Fruit fly (Drosophila melanogaster) whole organism, embryonic: Measurements from ENCODE around the gene CG1161.

Experiments
- Abd-B ChIP-seq: fragments of 200-800 bp; sonication (Bioruptor generic); optimal IDR thresholded peaks from 2 replicates; lab custom pipeline; 2018; ENCODE audit warnings: missing biosample characterization, mild to moderate bottlenecking, missing genetic modification characterization, moderate library complexity
- B-H2 ChIP-seq: fragments of 200-800 bp; sonication (Bioruptor generic); optimal IDR thresholded peaks from 2 replicates; lab custom pipeline; 2018; ENCODE audit warnings: missing biosample characterization, mild to moderate bottlenecking, missing genetic modification characterization
- Bgb ChIP-seq: fragments of 200-800 bp; sonication (Bioruptor generic); IDR thresholded peaks from 2 replicates; pipeline ENCODE4 v1.3.6; 2022; ENCODE audit warnings: missing biosample characterization, missing genetic modification characterization; ENCODE audit not compliant: partially characterized antibody
- CG10209 ChIP-seq: fragments of 200-800 bp; sonication (Bioruptor generic); optimal IDR thresholded peaks from 3 replicates; lab custom pipeline; 2017; ENCODE audit warnings: missing biosample characterization, mild to moderate bottlenecking, missing genetic modification characterization, missing genetic modification reagents
- CG10321 ChIP-seq: fragments of 200-800 bp; sonication (Bioruptor generic); IDR thresholded peaks from 2 replicates; pipeline ENCODE4 v1.3.6; 2022; ENCODE audit warnings: missing biosample characterization, missing genetic modification characterization
- CG10565 ChIP-seq: fragments of 200-800 bp; sonication (Bioruptor generic); optimal IDR thresholded peaks from 3 replicates; lab custom pipeline; 2016; ENCODE audit warnings: missing biosample characterization, mild to moderate bottlenecking, missing genetic modification characterization
- CG12299 ChIP-seq: fragments of 200-800 bp; sonication (Bioruptor generic); optimal IDR thresholded peaks from 2 replicates; lab custom pipeline; 2018; ENCODE audit warnings: missing biosample characterization, mild to moderate bottlenecking, missing genetic modification characterization
- CG12769 ChIP-seq: fragments of 200-800 bp; sonication (Bioruptor generic); optimal IDR thresholded peaks from 2 replicates; lab custom pipeline; 2019; ENCODE audit warnings: missing biosample characterization, mild to moderate bottlenecking, missing genetic modification characterization, moderate library complexity
- CG14965 ChIP-seq: fragments of 200-800 bp; sonication (Bioruptor generic); optimal IDR thresholded peaks from 2 replicates; lab custom pipeline; 2016; ENCODE audit warnings: missing biosample characterization, missing genetic modification characterization, borderline replicate concordance
- CG17328 ChIP-seq: fragments of 200-800 bp; sonication (Bioruptor generic); IDR thresholded peaks from 2 replicates; pipeline ENCODE4 v1.3.6; 2022; ENCODE audit warnings: missing biosample characterization, missing genetic modification characterization
- CG18599 ChIP-seq: fragments of 200-800 bp; sonication (Bioruptor generic); optimal IDR thresholded peaks from 3 replicates; lab custom pipeline; 2017; ENCODE audit warnings: missing biosample characterization, missing genetic modification characterization, mild to moderate bottlenecking, moderate library complexity, missing genetic modification reagents
- CG2120 ChIP-seq: fragments of 200-800 bp; sonication (Bioruptor generic); optimal IDR thresholded peaks from 3 replicates; lab custom pipeline; 2016; ENCODE audit warnings: missing biosample characterization, missing genetic modification characterization
- CG43689 ChIP-seq: fragments of 200-800 bp; sonication (Bioruptor generic); IDR thresholded peaks from 2 replicates; pipeline ENCODE4 v1.3.6; 2022; ENCODE audit warnings: missing biosample characterization, missing genetic modification characterization
- CG4707 ChIP-seq: fragments of 200-800 bp; sonication (Bioruptor generic); optimal IDR thresholded peaks from 2 replicates; lab custom pipeline; 2018; ENCODE audit warnings: missing biosample characterization, mild to moderate bottlenecking, missing genetic modification characterization, moderate library complexity
- CG6654 ChIP-seq: fragments of 200-800 bp; sonication (Bioruptor generic); optimal IDR thresholded peaks from 2 replicates; lab custom pipeline; 2017; ENCODE audit warnings: missing biosample characterization, mild to moderate bottlenecking, missing genetic modification characterization
- CG7556 ChIP-seq: fragments of 200-800 bp; sonication (Bioruptor generic); optimal IDR thresholded peaks from 2 replicates; lab custom pipeline; 2017; ENCODE audit warnings: missing biosample characterization, mild to moderate bottlenecking, missing genetic modification characterization
- CG7963 ChIP-seq: fragments of 200-800 bp; sonication (Bioruptor generic); IDR thresholded peaks from 3 replicates; pipeline ENCODE4 v1.3.6; 2022; ENCODE audit warnings: missing biosample characterization, missing genetic modification characterization; ENCODE audit not compliant: partially characterized antibody
- CG8290 ChIP-seq, 3 experiments: fragments of 200-800 bp; sonication (Bioruptor generic); optimal IDR thresholded peaks; 2 replicates each; lab custom pipeline; 2016 to 2019; ENCODE audit warnings: missing biosample characterization in 3 of 3, missing genetic modification characterization in 3 of 3, mild to moderate bottlenecking in 2 of 3, moderate library complexity in 1 of 3
- CG8924 ChIP-seq: fragments of 200-800 bp; optimal IDR thresholded peaks from 3 replicates; lab custom pipeline; 2019; ENCODE audit warnings: missing biosample characterization, mild to moderate bottlenecking, missing genetic modification characterization, moderate library complexity
- CG9727 ChIP-seq: fragments of 200-800 bp; sonication (Bioruptor generic); optimal IDR thresholded peaks from 3 replicates; lab custom pipeline; 2017; ENCODE audit warnings: missing biosample characterization, mild to moderate bottlenecking, missing genetic modification characterization
- Dp ChIP-seq: fragments of 200-800 bp; sonication (Bioruptor generic); optimal IDR thresholded peaks from 2 replicates; lab custom pipeline; 2018; ENCODE audit warnings: missing biosample characterization, mild to moderate bottlenecking, missing genetic modification characterization, moderate library complexity
- HLH4C ChIP-seq: fragments of 200-800 bp; sonication (Bioruptor generic); IDR thresholded peaks from 3 replicates; pipeline ENCODE4 v1.3.6; 2022; ENCODE audit warnings: missing biosample characterization, missing genetic modification characterization; ENCODE audit not compliant: partially characterized antibody
- Hr3 ChIP-seq: fragments of 200-800 bp; sonication (Bioruptor generic); optimal IDR thresholded peaks from 3 replicates; lab custom pipeline; 2016; ENCODE audit warnings: missing biosample characterization, missing genetic modification characterization
- NFAT ChIP-seq: fragments of 200-800 bp; sonication (Bioruptor generic); IDR thresholded peaks from 2 replicates; pipeline ENCODE4 v1.3.6; 2022; ENCODE audit warnings: missing biosample characterization, missing genetic modification characterization
- Nf-YB ChIP-seq: fragments of 200-800 bp; sonication (Bioruptor generic); optimal IDR thresholded peaks from 3 replicates; lab custom pipeline; 2019; ENCODE audit warnings: missing biosample characterization, mild to moderate bottlenecking, missing genetic modification characterization, moderate library complexity
- Pdp1 ChIP-seq, 2 experiments: fragments of 200-800 bp; sonication (Bioruptor generic); optimal IDR thresholded peaks; 3 replicates each; lab custom pipeline; 2016; ENCODE audit warnings: missing biosample characterization in 2 of 2, missing genetic modification characterization in 2 of 2, mild to moderate bottlenecking in 1 of 2, moderate library complexity in 1 of 2
- Ravus ChIP-seq: fragments of 200-800 bp; sonication (Bioruptor generic); IDR thresholded peaks from 2 replicates; pipeline ENCODE4 v1.3.6; 2022; ENCODE audit warnings: missing biosample characterization, missing genetic modification characterization
- Sry-β ChIP-seq: fragments of 200-800 bp; sonication (Bioruptor generic); optimal IDR thresholded peaks from 2 replicates; lab custom pipeline; 2018; ENCODE audit warnings: missing biosample characterization, mild to moderate bottlenecking, missing genetic modification characterization, moderate library complexity
- ash1 ChIP-seq: fragments of 200-800 bp; sonication (Bioruptor generic); optimal IDR thresholded peaks from 2 replicates; lab custom pipeline; 2018; ENCODE audit warnings: missing biosample characterization, mild to moderate bottlenecking, missing genetic modification characterization
- az2 ChIP-seq: fragments of 200-800 bp; sonication (Bioruptor generic); optimal IDR thresholded peaks from 3 replicates; lab custom pipeline; 2016; ENCODE audit warnings: missing biosample characterization, missing genetic modification characterization
- bcd ChIP-seq: fragments of 200-800 bp; sonication (Bioruptor generic); optimal IDR thresholded peaks from 2 replicates; lab custom pipeline; 2017; ENCODE audit warnings: missing biosample characterization, mild to moderate bottlenecking, missing genetic modification characterization
- bigmax ChIP-seq: fragments of 200-800 bp; sonication (Bioruptor generic); optimal IDR thresholded peaks from 2 replicates; lab custom pipeline; 2018; ENCODE audit warnings: missing biosample characterization, mild to moderate bottlenecking, missing genetic modification characterization
- cas ChIP-seq: fragments of 200-800 bp; sonication (Bioruptor generic); IDR thresholded peaks from 2 replicates; pipeline ENCODE4 v1.3.6; 2022; ENCODE audit warnings: missing biosample characterization, missing genetic modification characterization
- dmrt99B ChIP-seq: fragments of 200-800 bp; sonication (Bioruptor generic); optimal IDR thresholded peaks from 2 replicates; lab custom pipeline; 2018; ENCODE audit warnings: missing biosample characterization, mild to moderate bottlenecking, missing genetic modification characterization, moderate library complexity
- eve ChIP-seq, 2 experiments: fragments of >200 bp; optimal IDR thresholded peaks; 2 replicates each; lab custom pipeline; 2017; ENCODE audit warnings: missing biosample characterization in 2 of 2, missing genetic modification characterization in 2 of 2
- fd102C ChIP-seq: fragments of 200-800 bp; sonication (Bioruptor generic); optimal IDR thresholded peaks from 2 replicates; lab custom pipeline; 2018; ENCODE audit warnings: missing biosample characterization, mild to moderate bottlenecking, missing genetic modification characterization, moderate library complexity
- hb ChIP-seq: fragments of 200-800 bp; sonication (Bioruptor generic); IDR thresholded peaks from 3 replicates; pipeline ENCODE4 v1.3.6; 2022; ENCODE audit warnings: missing biosample characterization, missing genetic modification characterization; ENCODE audit not compliant: partially characterized antibody
- ind ChIP-seq: fragments of 200-800 bp; sonication (Bioruptor generic); optimal IDR thresholded peaks from 3 replicates; lab custom pipeline; 2016; ENCODE audit warnings: missing biosample characterization, missing genetic modification characterization
- kay ChIP-seq: fragments of 200-800 bp; sonication (Bioruptor generic); optimal IDR thresholded peaks from 2 replicates; lab custom pipeline; 2016; ENCODE audit warnings: missing biosample characterization, missing genetic modification characterization
- luna ChIP-seq: fragments of 200-800 bp; sonication (Bioruptor generic); optimal IDR thresholded peaks from 2 replicates; lab custom pipeline; 2016; ENCODE audit warnings: missing biosample characterization, missing genetic modification characterization
- mld ChIP-seq: fragments of 200-800 bp; sonication (Bioruptor generic); IDR thresholded peaks from 3 replicates; pipeline ENCODE4 v1.3.6; 2022; ENCODE audit warnings: missing biosample characterization, missing genetic modification characterization; ENCODE audit not compliant: partially characterized antibody
- nmo ChIP-seq: fragments of 200-800 bp; sonication (Bioruptor generic); optimal IDR thresholded peaks from 2 replicates; lab custom pipeline; 2018; ENCODE audit warnings: missing biosample characterization, mild to moderate bottlenecking, missing genetic modification characterization, moderate library complexity
- pum ChIP-seq: fragments of 200-800 bp; sonication (Bioruptor generic); optimal IDR thresholded peaks from 2 replicates; lab custom pipeline; 2016; ENCODE audit warnings: missing biosample characterization, missing genetic modification characterization
- pzg ChIP-seq: fragments of 200-800 bp; sonication (Bioruptor generic); optimal IDR thresholded peaks from 3 replicates; lab custom pipeline; 2018; ENCODE audit warnings: missing biosample characterization, mild to moderate bottlenecking, missing genetic modification characterization, moderate library complexity
- sens-2 ChIP-seq: fragments of 200-800 bp; sonication (Bioruptor generic); IDR thresholded peaks from 2 replicates; pipeline ENCODE4 v1.3.6; 2022; ENCODE audit warnings: missing biosample characterization, missing genetic modification characterization
- sob ChIP-seq: fragments of 200-800 bp; sonication (Bioruptor generic); IDR thresholded peaks from 2 replicates; pipeline ENCODE4 v1.3.6; 2022; ENCODE audit warnings: missing biosample characterization, missing genetic modification characterization
- stc ChIP-seq: fragments of 200-800 bp; sonication (Bioruptor generic); IDR thresholded peaks from 2 replicates; pipeline ENCODE4 v1.3.6; 2022; ENCODE audit warnings: missing biosample characterization, missing genetic modification characterization
- tin ChIP-seq: fragments of 200-800 bp; sonication (Bioruptor generic); optimal IDR thresholded peaks from 3 replicates; lab custom pipeline; 2016; ENCODE audit warnings: missing biosample characterization, missing genetic modification characterization
- ttk ChIP-seq: fragments of 200-800 bp; sonication (Bioruptor generic); IDR thresholded peaks from 2 replicates; pipeline ENCODE4 v2.1.2; 2022; ENCODE audit warnings: missing biosample characterization, missing genetic modification characterization
- unc-4 ChIP-seq: fragments of 200-800 bp; sonication (Bioruptor generic); IDR thresholded peaks from 2 replicates; pipeline ENCODE4 v1.3.6; 2022; ENCODE audit warnings: missing biosample characterization, missing genetic modification characterization; ENCODE audit not compliant: partially characterized antibody

Gene CG1161

DNA sequence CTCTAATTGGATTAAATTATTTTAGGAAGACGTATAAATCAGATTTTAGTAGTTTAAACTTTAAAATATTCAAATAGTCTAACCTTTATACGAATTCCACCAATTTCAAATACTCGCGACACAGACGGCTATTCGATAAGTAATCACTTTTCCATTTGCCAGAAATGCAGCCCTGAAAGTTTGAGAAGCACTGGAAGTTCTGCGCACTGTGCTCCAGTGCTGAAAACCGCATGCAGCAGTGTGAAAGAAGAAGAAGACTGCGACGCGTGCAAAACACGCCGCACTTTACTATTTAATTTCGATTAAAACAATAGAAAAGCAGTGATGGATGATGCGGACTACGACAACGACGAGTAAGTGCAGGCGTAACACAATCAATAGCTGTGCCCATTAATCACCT is 16.7 kb downstream of the CG1161 start, which contains the start of gene Polr2F (continued):
- TF ChIP-seq CG4707 (GFP tag; lab: Kevin White, UChicago) (peak; percentile 42), CG7963 (GFP tag; lab: Robert Waterston, UW) (peak; percentile 41; the same call in 1 of the 3 replicates), Abd-B (GFP tag; lab: Kevin White, UChicago) (peak; percentile 53), Bgb (GFP tag; lab: Robert Waterston, UW) (peak; percentile 63), CG18599 (peak; percentile 82), ttk (GFP tag; lab: Robert Waterston, UW) (peak; percentile 66), Dp (GFP tag; lab: Kevin White, UChicago) (peak; percentile 95), fd102C (GFP tag; lab: Kevin White, UChicago) (peak; percentile 9), bigmax (GFP tag; lab: Kevin White, UChicago) (peak; percentile 68), CG10209 (GFP tag; lab: Kevin White, UChicago) (peak; percentile 76), ash1 (GFP tag; lab: Kevin White, UChicago) (peak; percentile 73), sens-2 (GFP tag; lab: Robert Waterston, UW) (no peak), luna (GFP tag; lab: Kevin White, UChicago) (peak; percentile 84), B-H2 (GFP tag; lab: Kevin White, UChicago) (peak; percentile 93), CG43689 (no peak), Pdp1 (GFP tag; optimal IDR thresholded peaks at IDR 0.05; lab: Kevin White, UChicago) (peak; percentile 76 to 89), HLH4C (GFP tag; lab: Robert Waterston, UW) (no peak), CG10565 (no peak), Nf-YB (GFP tag; lab: Kevin White, UChicago) (no peak), Hr3 (GFP tag; lab: Kevin White, UChicago) (peak; percentile 83), CG12299 (tag; lab: Kevin White, UChicago) (peak; percentile 44), kay (GFP tag; lab: Kevin White, UChicago) (peak; percentile 71), CG10321 (peak; percentile 43; the same call in 1 of the 2 replicates), pzg (GFP tag; lab: Kevin White, UChicago) (peak; percentile 98), cas (GFP tag; lab: Robert Waterston, UW) (peak; percentile 78), eve (GFP tag; optimal IDR thresholded peaks at IDR 0.05; lab: Kevin White, UChicago) (no peak), tin (GFP tag; lab: Kevin White, UChicago) (peak; percentile 92), CG7556 (peak; percentile 64), Sry-β (peak; percentile 34), ind (GFP tag; lab: Kevin White, UChicago) (peak; percentile 91)

DNA sequence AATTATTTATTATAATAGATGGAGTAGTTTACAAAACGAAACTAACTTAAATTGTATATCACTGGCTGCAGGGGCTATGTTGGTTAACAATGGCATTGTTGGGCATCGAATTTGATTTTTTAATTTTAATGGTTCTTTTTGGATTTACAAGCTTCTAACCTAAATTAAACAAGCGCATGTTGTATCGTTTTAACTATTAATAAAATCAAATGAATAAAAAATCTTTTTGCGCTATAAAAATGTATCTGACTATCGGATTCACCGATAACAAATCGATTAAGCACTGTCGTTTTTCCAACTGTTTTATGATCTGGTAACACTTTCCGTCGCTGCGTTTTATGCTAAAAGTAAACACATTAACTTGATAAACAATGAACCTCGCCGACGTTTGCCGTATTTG is 19.8 kb downstream of the CG1161 start, which contains the start of the genes hd and CG14667:
TSS of gene hd (minus strand) at position 243 of the 400 bp plus-strand sequence.
TSS of gene CG14667 (plus strand) at position 303 of the 400 bp plus-strand sequence.
- TF ChIP-seq CG6654 (GFP tag; lab: Kevin White, UChicago) (no peak), CG8924 (tag; lab: Kevin White, UChicago) (no peak), CG17328 (GFP tag; lab: Robert Waterston, UW) (no peak), CG8290 (GFP tag; optimal IDR thresholded peaks at IDR 0.05; lab: Kevin White, UChicago) (no peak), CG8290 (tag; optimal IDR thresholded peaks at IDR 0.05; lab: Kevin White, UChicago) (no peak), CG14965 (GFP tag; lab: Kevin White, UChicago) (no peak), nmo (peak; percentile 40), CG12769 (tag; lab: Kevin White, UChicago) (no peak), dmrt99B (tag; lab: Kevin White, UChicago) (no peak), CG2120 (peak; percentile 17), hb (GFP tag; lab: Robert Waterston, UW) (no peak), pum (GFP tag; lab: Kevin White, UChicago) (no peak), Ravus (no peak), mld (GFP tag; lab: Robert Waterston, UW) (no peak), bcd (GFP tag; lab: Kevin White, UChicago) (peak; percentile 14), az2 (GFP tag; lab: Kevin White, UChicago) (no peak), CG9727 (GFP tag; lab: Kevin White, UChicago) (peak; percentile 18), sob (GFP tag; lab: Robert Waterston, UW) (no peak), stc (no peak), unc-4 (GFP tag; lab: Robert Waterston, UW) (peak; percentile 62; the same call in 1 of the 2 replicates), NFAT (GFP tag; lab: Robert Waterston, UW) (no peak)
